Worm (Caenorhabditis elegans) whole organism, late embryonic: Measurements from ENCODE around the gene F29A7.4.

ENCODE experiments used
- ceh-22 ChIP-seq: sonication (generic microtip); optimal IDR thresholded peaks from 2 replicates; lab custom pipeline; 2017; ENCODE audit warnings: missing biosample characterization, missing genetic modification characterization
- pqm-1 ChIP-seq: sonication (generic microtip); optimal IDR thresholded peaks from 2 replicates; lab custom pipeline; 2016; ENCODE audit warnings: missing genetic modification characterization, missing compliant biosample characterization

- TF ChIP-seq ceh-22 (no peak), pqm-1 (tag; lab: Kevin White, UChicago) (no peak)
These were observed 14.2 kb upstream of the F29A7.4 start for ce11 chrII:2735644-2736043.
